Worm (Caenorhabditis elegans) whole organism, late embryonic: Measurements from ENCODE around the gene C39D10.2.

Source experiments
- T23F11.4 ChIP-seq: fragments of 200-800 bp; sonication (Bioruptor generic); optimal IDR thresholded peaks from 2 replicates; lab custom pipeline; 2018; ENCODE audit warnings: mild to moderate bottlenecking, missing genetic modification characterization, missing compliant biosample characterization
- Y22D7AL.16 ChIP-seq: sonication (generic microtip); optimal IDR thresholded peaks from 2 replicates; lab custom pipeline; 2016; ENCODE audit warnings: missing genetic modification characterization, missing compliant biosample characterization
- ama-1 ChIP-seq: fragments of 150-350 bp; optimal IDR thresholded peaks from 2 replicates; lab custom pipeline; 2014
- ceh-18 ChIP-seq: sonication (generic microtip); optimal IDR thresholded peaks from 2 replicates; lab custom pipeline; 2016; ENCODE audit warnings: missing genetic modification characterization, missing compliant biosample characterization
- ceh-9 ChIP-seq: sonication (generic microtip); optimal IDR thresholded peaks from 2 replicates; lab custom pipeline; 2016; ENCODE audit warnings: mild to moderate bottlenecking, missing genetic modification characterization, inconsistent platforms, missing compliant biosample characterization
- nhr-11 ChIP-seq: fragments of 150-350 bp; optimal IDR thresholded peaks from 2 replicates; lab custom pipeline; 2014; ENCODE audit warnings: missing biosample characterization, missing genetic modification characterization
- pha-4 ChIP-seq: fragments of 150-350 bp; optimal IDR thresholded peaks from 2 replicates; lab custom pipeline; 2018; ENCODE audit warnings: missing biosample characterization, missing genetic modification reagents, missing genetic modification characterization
- pqm-1 ChIP-seq: sonication (generic microtip); optimal IDR thresholded peaks from 2 replicates; lab custom pipeline; 2016; ENCODE audit warnings: missing genetic modification characterization, missing compliant biosample characterization
- unc-55 ChIP-seq: sonication (generic microtip); optimal IDR thresholded peaks from 2 replicates; lab custom pipeline; 2017; ENCODE audit warnings: missing biosample characterization, missing genetic modification reagents, missing genetic modification characterization

ce11 chrX:7932453-7932852, 43.4 kb downstream of the C39D10.2 start:
- TF ChIP-seq ama-1 (lab: Kevin White, UChicago) (no peak), ceh-18 (tag; lab: Kevin White, UChicago) (no peak), unc-55 (GFP tag; lab: Kevin White, UChicago) (no peak), Y22D7AL.16 (tag; lab: Kevin White, UChicago) (no peak), pha-4 (tag; lab: Kevin White, UChicago) (no peak), ceh-9 (tag; lab: Kevin White, UChicago) (no peak), T23F11.4 (no peak), nhr-11 (tag; lab: Kevin White, UChicago) (no peak), pqm-1 (tag; lab: Kevin White, UChicago) (no peak)
